Fruit fly (Drosophila melanogaster) whole organism, embryonic: Measurements from ENCODE around the gene Hecw.
A peak's percentile ranks its signal among the peaks of the same experiment; 100 is the strongest.

ENCODE experiments used
- Antp ChIP-seq: fragments of 200-800 bp; sonication (Bioruptor generic); optimal IDR thresholded peaks from 3 replicates; lab custom pipeline; 2016; ENCODE audit warnings: missing biosample characterization, missing genetic modification characterization
- Awh ChIP-seq: fragments of 200-800 bp; sonication (Bioruptor generic); IDR thresholded peaks from 2 replicates; pipeline ENCODE4, ENCODE4 v1.3.6; 2022; ENCODE audit warnings: missing biosample characterization, missing genetic modification characterization
- B-H2 ChIP-seq: fragments of 200-800 bp; sonication (Bioruptor generic); optimal IDR thresholded peaks from 2 replicates; lab custom pipeline; 2018; ENCODE audit warnings: missing biosample characterization, mild to moderate bottlenecking, missing genetic modification characterization
- CG10274 ChIP-seq: fragments of 200-800 bp; sonication (Bioruptor generic); optimal IDR thresholded peaks from 3 replicates; lab custom pipeline; 2017; ENCODE audit warnings: missing biosample characterization, mild to moderate bottlenecking, missing genetic modification characterization
- CG11247 ChIP-seq: fragments of 200-800 bp; sonication (Bioruptor generic); IDR thresholded peaks from 2 replicates; pipeline ENCODE4 v1.3.6; 2022; ENCODE audit warnings: missing biosample characterization, missing genetic modification characterization
- CG11456 ChIP-seq: fragments of 200-800 bp; sonication (Bioruptor generic); IDR thresholded peaks from 3 replicates; pipeline ENCODE4 v1.3.6; 2022; ENCODE audit warnings: missing biosample characterization, missing genetic modification characterization
- CG11504 ChIP-seq: fragments of 200-800 bp; sonication (Bioruptor generic); optimal IDR thresholded peaks from 3 replicates; lab custom pipeline; 2019; ENCODE audit warnings: missing biosample characterization, mild to moderate bottlenecking, missing genetic modification characterization, moderate library complexity
- CG13424 ChIP-seq: fragments of 200-800 bp; sonication (Bioruptor generic); optimal IDR thresholded peaks from 2 replicates; lab custom pipeline; 2019; ENCODE audit warnings: missing biosample characterization, mild to moderate bottlenecking, missing genetic modification characterization, moderate library complexity
- CG13894 ChIP-seq: fragments of 200-800 bp; sonication (Bioruptor generic); optimal IDR thresholded peaks from 3 replicates; lab custom pipeline; 2018; ENCODE audit warnings: missing biosample characterization, mild to moderate bottlenecking, missing genetic modification characterization, moderate library complexity
- CG15073 ChIP-seq: fragments of 200-800 bp; sonication (Bioruptor generic); optimal IDR thresholded peaks from 2 replicates; lab custom pipeline; 2016; ENCODE audit warnings: missing biosample characterization, missing genetic modification characterization
- CG15514 ChIP-seq: fragments of 200-800 bp; sonication (Bioruptor generic); optimal IDR thresholded peaks from 3 replicates; lab custom pipeline; 2017; ENCODE audit warnings: missing biosample characterization, missing genetic modification characterization, mild to moderate bottlenecking, moderate library complexity, missing genetic modification reagents
- CG2678 ChIP-seq: fragments of 200-800 bp; sonication (Bioruptor generic); optimal IDR thresholded peaks from 3 replicates; lab custom pipeline; 2019; ENCODE audit warnings: missing biosample characterization, mild to moderate bottlenecking, missing genetic modification characterization, moderate library complexity
- CG3163 ChIP-seq: fragments of 200-800 bp; sonication (Bioruptor generic); optimal IDR thresholded peaks from 3 replicates; lab custom pipeline; 2016; ENCODE audit warnings: missing biosample characterization, missing genetic modification characterization
- CG7839 ChIP-seq: fragments of 200-800 bp; sonication (Bioruptor generic); optimal IDR thresholded peaks from 3 replicates; lab custom pipeline; 2018; ENCODE audit warnings: missing biosample characterization, mild to moderate bottlenecking, missing genetic modification characterization, moderate library complexity
- CG8290 ChIP-seq, 3 experiments: fragments of 200-800 bp; sonication (Bioruptor generic); optimal IDR thresholded peaks; 2 replicates each; lab custom pipeline; 2016 to 2019; ENCODE audit warnings: missing biosample characterization in 3 of 3, missing genetic modification characterization in 3 of 3, mild to moderate bottlenecking in 2 of 3, moderate library complexity in 1 of 3
- CG9727 ChIP-seq: fragments of 200-800 bp; sonication (Bioruptor generic); optimal IDR thresholded peaks from 3 replicates; lab custom pipeline; 2017; ENCODE audit warnings: missing biosample characterization, mild to moderate bottlenecking, missing genetic modification characterization
- CG9797 ChIP-seq: fragments of 200-800 bp; sonication (Bioruptor generic); optimal IDR thresholded peaks from 3 replicates; lab custom pipeline; 2018; ENCODE audit warnings: missing biosample characterization, mild to moderate bottlenecking, missing genetic modification characterization
- CG9932 ChIP-seq: fragments of 200-800 bp; sonication (Bioruptor generic); IDR thresholded peaks from 2 replicates; pipeline ENCODE4 v1.3.6; 2022; ENCODE audit warnings: missing biosample characterization, missing genetic modification characterization
- CoRest ChIP-seq: fragments of 200-800 bp; sonication (Bioruptor generic); optimal IDR thresholded peaks from 3 replicates; lab custom pipeline; 2018; ENCODE audit warnings: missing biosample characterization, mild to moderate bottlenecking, missing genetic modification characterization, moderate library complexity
- D19A ChIP-seq: fragments of 200-800 bp; optimal IDR thresholded peaks from 3 replicates; lab custom pipeline; 2019; ENCODE audit warnings: missing biosample characterization, mild to moderate bottlenecking, missing genetic modification characterization, moderate library complexity
- Deaf1 ChIP-seq: fragments of 200-800 bp; optimal IDR thresholded peaks from 3 replicates; lab custom pipeline; 2019; ENCODE audit warnings: missing biosample characterization, mild to moderate bottlenecking, missing genetic modification characterization, moderate library complexity
- Doc2 ChIP-seq: fragments of 200-800 bp; sonication (Bioruptor generic); IDR thresholded peaks from 2 replicates; pipeline ENCODE4 v1.3.6; 2022; ENCODE audit warnings: missing biosample characterization, missing genetic modification characterization
- Gug ChIP-seq: fragments of 200-800 bp; sonication (Bioruptor generic); IDR thresholded peaks from 4 replicates; pipeline ENCODE4 v1.3.6; 2022; ENCODE audit warnings: missing biosample characterization, missing genetic modification characterization
- Hmr ChIP-seq: fragments of 200-800 bp; sonication (Bioruptor generic); optimal IDR thresholded peaks from 3 replicates; lab custom pipeline; 2017; ENCODE audit warnings: mild to moderate bottlenecking, missing biosample characterization, missing genetic modification reagents, missing genetic modification characterization
- Med ChIP-seq: fragments of 200-800 bp; sonication (Bioruptor generic); peaks from one replicate; lab custom pipeline; 2016; ENCODE audit warnings: missing biosample characterization, missing genetic modification characterization, mild to moderate bottlenecking, inconsistent platforms, moderate library complexity
- Mrtf ChIP-seq: fragments of 200-800 bp; sonication (Bioruptor generic); IDR thresholded peaks from 3 replicates; pipeline ENCODE4 v1.3.6; 2022; ENCODE audit warnings: missing biosample characterization, missing genetic modification characterization
- NFAT ChIP-seq: fragments of 200-800 bp; sonication (Bioruptor generic); IDR thresholded peaks from 2 replicates; pipeline ENCODE4 v1.3.6; 2022; ENCODE audit warnings: missing biosample characterization, missing genetic modification characterization
- Oli ChIP-seq: fragments of 200-800 bp; sonication (Bioruptor generic); optimal IDR thresholded peaks from 2 replicates; lab custom pipeline; 2018; ENCODE audit warnings: missing biosample characterization, mild to moderate bottlenecking, missing genetic modification characterization, moderate library complexity
- PHDP ChIP-seq: fragments of 200-800 bp; sonication (Bioruptor generic); optimal IDR thresholded peaks from 3 replicates; lab custom pipeline; 2018; ENCODE audit warnings: missing biosample characterization, mild to moderate bottlenecking, missing genetic modification characterization, moderate library complexity
- Vsx1 ChIP-seq: fragments of 200-800 bp; sonication (Bioruptor generic); optimal IDR thresholded peaks from 2 replicates; lab custom pipeline; 2017; ENCODE audit warnings: missing biosample characterization, mild to moderate bottlenecking, missing genetic modification characterization, missing genetic modification reagents
- al ChIP-seq: fragments of 200-800 bp; sonication (Bioruptor generic); IDR thresholded peaks from 2 replicates; pipeline ENCODE4 v1.3.6; 2022; ENCODE audit warnings: missing biosample characterization, missing genetic modification characterization
- caup ChIP-seq: fragments of 200-800 bp; sonication (Bioruptor generic); optimal IDR thresholded peaks from 3 replicates; lab custom pipeline; 2017; ENCODE audit warnings: missing biosample characterization, mild to moderate bottlenecking, missing genetic modification characterization, moderate library complexity; ENCODE audit not compliant: severe bottlenecking
- cg ChIP-seq: fragments of 200-800 bp; sonication (Bioruptor generic); optimal IDR thresholded peaks from 3 replicates; lab custom pipeline; 2019; ENCODE audit warnings: missing biosample characterization, mild to moderate bottlenecking, missing genetic modification characterization, moderate library complexity
- crp ChIP-seq, 2 experiments: fragments of 200-800 bp; sonication (Bioruptor generic); optimal IDR thresholded peaks; 2 replicates in 1 of 2; 3 replicates in 1 of 2; lab custom pipeline; 2017; ENCODE audit warnings: missing biosample characterization in 2 of 2, missing genetic modification characterization in 2 of 2, mild to moderate bottlenecking in 1 of 2, moderate library complexity in 1 of 2
- gem ChIP-seq: fragments of 200-800 bp; sonication (Bioruptor generic); optimal IDR thresholded peaks from 2 replicates; lab custom pipeline; 2019; ENCODE audit warnings: missing biosample characterization, mild to moderate bottlenecking, missing genetic modification characterization, moderate library complexity
- gfzf ChIP-seq: fragments of 200-800 bp; sonication (Bioruptor generic); optimal IDR thresholded peaks from 2 replicates; lab custom pipeline; 2016; ENCODE audit warnings: missing biosample characterization, mild to moderate bottlenecking, missing genetic modification characterization, moderate library complexity
- grau ChIP-seq: fragments of 200-800 bp; optimal IDR thresholded peaks from 3 replicates; lab custom pipeline; 2019; ENCODE audit warnings: missing biosample characterization, mild to moderate bottlenecking, missing genetic modification characterization, moderate library complexity
- ind ChIP-seq: fragments of 200-800 bp; sonication (Bioruptor generic); optimal IDR thresholded peaks from 3 replicates; lab custom pipeline; 2016; ENCODE audit warnings: missing biosample characterization, missing genetic modification characterization
- jing ChIP-seq: fragments of 200-800 bp; sonication (Bioruptor generic); optimal IDR thresholded peaks from 2 replicates; lab custom pipeline; 2018; ENCODE audit warnings: missing biosample characterization, mild to moderate bottlenecking, missing genetic modification characterization
- lilli ChIP-seq: fragments of 200-800 bp; sonication (Bioruptor generic); optimal IDR thresholded peaks from 3 replicates; lab custom pipeline; 2016; ENCODE audit warnings: missing biosample characterization, missing genetic modification characterization
- ranshi ChIP-seq: fragments of 200-800 bp; sonication (Bioruptor generic); IDR thresholded peaks from 2 replicates; pipeline ENCODE4 v1.3.6; 2022; ENCODE audit warnings: missing biosample characterization, missing genetic modification characterization
- sisA ChIP-seq: fragments of 200-800 bp; sonication (Bioruptor generic); IDR thresholded peaks from 2 replicates; pipeline ENCODE4 v1.3.6; 2022; ENCODE audit warnings: missing biosample characterization, missing genetic modification characterization
- stwl ChIP-seq: fragments of 200-800 bp; sonication (Bioruptor generic); optimal IDR thresholded peaks from 3 replicates; lab custom pipeline; 2018; ENCODE audit warnings: missing biosample characterization, mild to moderate bottlenecking, missing genetic modification characterization, moderate library complexity
- sug ChIP-seq: fragments of 200-800 bp; optimal IDR thresholded peaks from 2 replicates; lab custom pipeline; 2019; ENCODE audit warnings: missing biosample characterization, mild to moderate bottlenecking, missing genetic modification characterization, moderate library complexity
- ttk ChIP-seq: fragments of 200-800 bp; sonication (Bioruptor generic); IDR thresholded peaks from 2 replicates; pipeline ENCODE4 v2.1.2; 2022; ENCODE audit warnings: missing biosample characterization, missing genetic modification characterization
- unpg ChIP-seq: fragments of 200-800 bp; sonication (Bioruptor generic); optimal IDR thresholded peaks from 3 replicates; lab custom pipeline; 2018; ENCODE audit warnings: missing biosample characterization, mild to moderate bottlenecking, missing genetic modification characterization, moderate library complexity

Gene Hecw

DNA sequence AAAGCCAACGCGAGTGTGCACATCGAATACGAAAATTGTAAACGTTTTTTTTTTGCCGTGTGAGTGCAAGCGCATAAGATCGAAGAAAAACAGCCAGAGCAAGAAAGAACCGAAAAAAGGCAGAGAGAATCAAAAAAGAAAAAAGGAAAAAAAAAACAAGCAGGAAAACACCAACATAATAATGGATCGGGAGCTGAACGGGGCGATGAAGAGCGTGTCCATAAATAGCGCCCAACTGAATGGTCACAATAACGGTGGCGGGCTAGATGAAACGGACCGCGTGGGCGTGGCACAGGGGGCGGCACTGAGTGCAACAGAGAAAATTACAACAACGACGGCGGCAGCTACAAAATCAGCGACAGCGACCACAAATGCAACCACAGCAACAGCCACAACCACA is 22.7 kb upstream of the Hecw start (continued):
- TF ChIP-seq Hmr (GFP tag; lab: Kevin White, UChicago): no peak

DNA sequence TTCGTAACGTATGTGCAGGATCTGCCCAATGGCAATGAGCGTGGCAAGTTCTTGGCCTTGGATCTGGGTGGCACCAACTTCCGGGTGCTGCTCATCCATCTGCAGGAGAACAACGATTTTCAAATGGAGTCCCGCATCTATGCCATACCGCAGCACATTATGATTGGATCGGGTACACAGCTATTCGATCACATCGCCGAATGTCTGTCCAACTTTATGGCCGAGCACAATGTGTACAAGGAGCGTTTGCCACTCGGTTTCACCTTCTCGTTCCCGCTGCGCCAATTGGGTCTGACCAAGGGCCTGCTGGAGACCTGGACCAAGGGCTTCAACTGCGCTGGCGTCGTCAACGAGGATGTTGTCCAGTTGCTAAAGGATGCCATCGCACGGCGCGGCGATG is 22.1 kb upstream of the Hecw start:
- TF ChIP-seq Med (GFP tag; lab: Kevin White, UChicago) (peak; percentile 41), CG3163 (no peak)
- TF ChIP-seq, all 482 proteins: peak for 1

DNA sequence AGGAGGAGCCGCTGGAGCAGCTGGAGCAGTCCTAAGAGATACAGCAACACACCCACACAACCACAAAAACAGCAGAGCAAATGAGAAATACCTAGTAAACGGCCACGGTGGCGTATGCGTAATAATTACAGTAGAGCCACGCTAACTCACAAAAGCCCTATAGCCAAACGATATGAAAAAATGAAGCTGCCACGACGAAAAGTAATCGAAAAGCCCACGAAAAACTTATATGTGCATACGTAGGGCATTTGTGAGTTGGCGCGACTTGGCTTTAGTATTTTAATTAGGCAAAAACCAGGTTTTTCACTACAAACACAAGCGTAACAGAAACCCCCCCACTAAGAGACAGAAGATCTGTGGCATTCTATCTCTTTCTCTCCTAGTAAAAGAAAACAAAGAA is 20.9 kb upstream of the Hecw start:
- TF ChIP-seq Vsx1 (GFP tag; lab: Kevin White, UChicago): peak; percentile 7
- peak; percentile 58; the same call in 1 of the 2 replicates for TF ChIP-seq NFAT (GFP tag; lab: Robert Waterston, UW)
- TF ChIP-seq CG11504 (tag; lab: Kevin White, UChicago): peak; percentile 33
- no peak for TF ChIP-seq Deaf1
- peak; percentile 36 for TF ChIP-seq CG2678 (tag; lab: Kevin White, UChicago)
- TF ChIP-seq Med (GFP tag; lab: Kevin White, UChicago): peak; percentile 85
- no peak for TF ChIP-seq jing (GFP tag; lab: Kevin White, UChicago)
- 0 out of 2 replicates have a peak, but pooled peaks have one; percentile 23 for TF ChIP-seq Awh (GFP tag; lab: Robert Waterston, UW)
- TF ChIP-seq al (GFP tag; lab: Robert Waterston, UW): no peak
- peak; percentile 4 for TF ChIP-seq unpg (GFP tag; lab: Kevin White, UChicago)
- TF ChIP-seq PHDP: peak; percentile 21
- peak; percentile 0 for TF ChIP-seq CG15514
- peak; percentile 36 for TF ChIP-seq gem (tag; lab: Kevin White, UChicago)
- TF ChIP-seq CG9727 (GFP tag; lab: Kevin White, UChicago): no peak
- no peak for TF ChIP-seq ranshi (GFP tag; lab: Robert Waterston, UW)
- no peak for TF ChIP-seq CG15073 (GFP tag; lab: Kevin White, UChicago)
- peak; percentile 38 for TF ChIP-seq CG7839
- TF ChIP-seq caup: no peak
- TF ChIP-seq crp (GFP tag; optimal IDR thresholded peaks at IDR 0.05; lab: Kevin White, UChicago): no peak
- peak; percentile 25 for TF ChIP-seq sug (tag; lab: Kevin White, UChicago)
- TF ChIP-seq CG8290 (GFP tag; optimal IDR thresholded peaks at IDR 0.05; lab: Kevin White, UChicago): no peak
- peak in 1 of 2 experiments; percentile 7 for TF ChIP-seq CG8290 (tag; optimal IDR thresholded peaks at IDR 0.05; lab: Kevin White, UChicago)
- no peak for TF ChIP-seq Doc2 (GFP tag; lab: Robert Waterston, UW)
- TF ChIP-seq CG11456: no peak
- peak; percentile 18 for TF ChIP-seq CG13424
- TF ChIP-seq CG9932: peak; percentile 62
- TF ChIP-seq grau (tag; lab: Kevin White, UChicago): peak; percentile 84
- peak; percentile 32 for TF ChIP-seq sisA (GFP tag; lab: Robert Waterston, UW)
- peak; percentile 47 for TF ChIP-seq CG13894 (tag; lab: Kevin White, UChicago)
- TF ChIP-seq gfzf (GFP tag; lab: Kevin White, UChicago): no peak
- TF ChIP-seq CG9797: no peak
- TF ChIP-seq B-H2: peak; percentile 18
- peak; percentile 35 for TF ChIP-seq D19A (tag; lab: Kevin White, UChicago)
- TF ChIP-seq CG10274 (GFP tag; lab: Kevin White, UChicago): peak; percentile 90
- peak; percentile 9 for TF ChIP-seq ind (GFP tag; lab: Kevin White, UChicago)
- TF ChIP-seq Gug: peak; percentile 35; the same call in 1 of the 4 replicates
- peak; percentile 10 for TF ChIP-seq CoRest (tag; lab: Kevin White, UChicago)
- TF ChIP-seq Antp (GFP tag; lab: Kevin White, UChicago): peak; percentile 7
- TF ChIP-seq Mrtf: no peak
- peak; percentile 16 for TF ChIP-seq Oli (tag; lab: Kevin White, UChicago)
- TF ChIP-seq CG11247 (GFP tag; lab: Robert Waterston, UW): 0 out of 2 replicates have a peak, but pooled peaks have one; percentile 14
- no peak for TF ChIP-seq stwl (tag; lab: Kevin White, UChicago)
- 0 out of 2 replicates have a peak, but pooled peaks have one; percentile 11 for TF ChIP-seq ttk
- peak; percentile 15 for TF ChIP-seq cg
- peak; percentile 38 for TF ChIP-seq lilli (GFP tag; lab: Kevin White, UChicago)
